Worm (Caenorhabditis elegans) whole organism, L4 larva: ENCODE measurements around the gene Y53C12A.10.

ENCODE experiments used
- D1046.2 ChIP-seq: fragments of 200-800 bp; sonication (Bioruptor generic); IDR thresholded peaks from 2 replicates; pipeline ENCODE4 v1.3.6; 2022; ENCODE audit warnings: missing genetic modification characterization, missing compliant biosample characterization
- T20F7.1 ChIP-seq: fragments of 200-800 bp; sonication (Bioruptor generic); optimal IDR thresholded peaks from 2 replicates; lab custom pipeline; 2018; ENCODE audit warnings: mild to moderate bottlenecking, missing genetic modification characterization, missing compliant biosample characterization
- Y5F2A.4 ChIP-seq: fragments of 200-800 bp; sonication (Bioruptor generic); optimal IDR thresholded peaks from 2 replicates; lab custom pipeline; 2018; ENCODE audit warnings: mild to moderate bottlenecking, missing genetic modification characterization, missing compliant biosample characterization
- ZK337.2 ChIP-seq: fragments of 200-800 bp; sonication (Bioruptor generic); IDR thresholded peaks from 2 replicates; pipeline ENCODE4 v1.3.6; 2022; ENCODE audit warnings: missing genetic modification reagents, missing genetic modification characterization, missing compliant biosample characterization
- aha-1 ChIP-seq: fragments of 150-350 bp; peaks from one replicate; lab custom pipeline; 2014; ENCODE audit warnings: missing biosample characterization, missing genetic modification characterization
- aly-2 ChIP-seq: sonication (generic microtip); optimal IDR thresholded peaks from 2 replicates; lab custom pipeline; 2018; ENCODE audit warnings: missing biosample characterization, missing genetic modification characterization
- arid-1 ChIP-seq: fragments of 200-800 bp; sonication (Bioruptor generic); conservative IDR thresholded peaks from 2 replicates; pipeline ENCODE4 v1.3.6; 2022; ENCODE audit warnings: missing genetic modification reagents, missing genetic modification characterization, missing compliant biosample characterization
- ceh-28 ChIP-seq: fragments of 150-350 bp; optimal IDR thresholded peaks from 2 replicates; lab custom pipeline; 2014; ENCODE audit warnings: missing biosample characterization, missing genetic modification reagents, missing genetic modification characterization
- ceh-32 ChIP-seq: sonication (generic microtip); optimal IDR thresholded peaks from 2 replicates; lab custom pipeline; 2016; ENCODE audit warnings: mild to moderate bottlenecking, missing genetic modification characterization, missing compliant biosample characterization; ENCODE audit not compliant: poor library complexity
- ceh-82 ChIP-seq: sonication (generic microtip); optimal IDR thresholded peaks from 2 replicates; lab custom pipeline; 2017; ENCODE audit warnings: missing biosample characterization, missing genetic modification characterization
- cey-2 ChIP-seq: sonication (generic microtip); optimal IDR thresholded peaks from 3 replicates; lab custom pipeline; 2017; ENCODE audit warnings: missing genetic modification characterization, mild to moderate bottlenecking, missing compliant biosample characterization, antibody characterized with exemption, borderline replicate concordance; ENCODE audit not compliant: insufficient read depth
- daf-16 ChIP-seq, 3 experiments: sonication (generic microtip); optimal IDR thresholded peaks; 2 replicates each; lab custom pipeline; 2016 to 2017; ENCODE audit warnings: missing genetic modification characterization in 3 of 3, missing genetic modification reagents in 3 of 3, mild to moderate bottlenecking in 2 of 3, missing compliant biosample characterization in 2 of 3, missing biosample characterization in 1 of 3, moderate library complexity in 1 of 3
- dmd-6 ChIP-seq: fragments of 200-800 bp; sonication (Bioruptor generic); IDR thresholded peaks from 2 replicates; pipeline ENCODE4 v1.3.6; 2022; ENCODE audit warnings: missing genetic modification reagents, missing genetic modification characterization, missing compliant biosample characterization
- dmd-8 ChIP-seq: fragments of 200-800 bp; sonication (Bioruptor generic); IDR thresholded peaks from 2 replicates; pipeline ENCODE4 v1.3.6; 2022; ENCODE audit warnings: missing genetic modification characterization, missing compliant biosample characterization
- dpl-1 ChIP-seq: fragments of 150-350 bp; optimal IDR thresholded peaks from 2 replicates; lab custom pipeline; 2014; ENCODE audit warnings: missing biosample characterization, missing genetic modification reagents, missing genetic modification characterization
- dve-1 ChIP-seq: sonication (generic microtip); optimal IDR thresholded peaks from 2 replicates; lab custom pipeline; 2017; ENCODE audit warnings: antibody characterized with exemption, mild to moderate bottlenecking, missing genetic modification characterization, missing compliant biosample characterization; ENCODE audit not compliant: insufficient read depth
- egl-43 ChIP-seq: fragments of 200-800 bp; sonication (Bioruptor generic); IDR thresholded peaks from 2 replicates; pipeline ENCODE4 v1.3.6; 2022; ENCODE audit warnings: missing genetic modification reagents, missing genetic modification characterization, missing compliant biosample characterization
- hlh-11 ChIP-seq: fragments of 200-800 bp; sonication (Bioruptor generic); optimal IDR thresholded peaks from 2 replicates; lab custom pipeline; 2018; ENCODE audit warnings: mild to moderate bottlenecking, missing genetic modification characterization, missing compliant biosample characterization
- hmg-1.1 ChIP-seq: fragments of 200-800 bp; sonication (Bioruptor generic); IDR thresholded peaks from 2 replicates; pipeline ENCODE4 v1.3.6; 2022; ENCODE audit warnings: missing genetic modification reagents, missing genetic modification characterization, missing compliant biosample characterization
- lim-7 ChIP-seq: fragments of 200-800 bp; sonication (Bioruptor generic); IDR thresholded peaks from 2 replicates; pipeline ENCODE4 v1.3.6; 2022; ENCODE audit warnings: missing genetic modification characterization, missing compliant biosample characterization
- lin-38 ChIP-seq: fragments of 200-800 bp; sonication (Bioruptor generic); IDR thresholded peaks from 2 replicates; pipeline ENCODE4 v1.3.6; 2022; ENCODE audit warnings: missing genetic modification reagents, missing genetic modification characterization, missing compliant biosample characterization
- lin-39 ChIP-seq: fragments of 150-350 bp; optimal IDR thresholded peaks from 2 replicates; lab custom pipeline; 2014; ENCODE audit warnings: missing biosample characterization, missing genetic modification reagents, missing genetic modification characterization
- lsy-2 ChIP-seq, 2 experiments: fragments of 150-350 bp in 1 of 2; sonication (generic microtip) in 1 of 2; optimal IDR thresholded peaks; 2 replicates each; lab custom pipeline; 2014 to 2017; ENCODE audit warnings: missing biosample characterization in 2 of 2, missing genetic modification characterization in 2 of 2
- madf-9 ChIP-seq: fragments of 200-800 bp; sonication (Bioruptor generic); conservative IDR thresholded peaks from 2 replicates; pipeline ENCODE4 v1.3.6; 2022; ENCODE audit warnings: missing genetic modification reagents, missing genetic modification characterization, missing compliant biosample characterization
- mdt-29 ChIP-seq: fragments of 200-800 bp; sonication (Bioruptor generic); IDR thresholded peaks from 2 replicates; pipeline ENCODE4 v1.3.6; 2022; ENCODE audit warnings: missing genetic modification reagents, missing genetic modification characterization, missing compliant biosample characterization
- mes-2 ChIP-seq: sonication (generic microtip); optimal IDR thresholded peaks from 2 replicates; lab custom pipeline; 2016; ENCODE audit warnings: missing genotype, mild to moderate bottlenecking, missing genetic modification characterization, missing compliant biosample characterization; ENCODE audit not compliant: poor library complexity, severe bottlenecking
- mxl-2 ChIP-seq: fragments of 200-800 bp; sonication (Bioruptor generic); conservative IDR thresholded peaks from 2 replicates; pipeline ENCODE4 v1.3.6; 2022; ENCODE audit warnings: missing genetic modification reagents, missing genetic modification characterization, missing compliant biosample characterization
- mxl-3 ChIP-seq: fragments of 200-800 bp; sonication (Bioruptor generic); optimal IDR thresholded peaks from 2 replicates; lab custom pipeline; 2018; ENCODE audit warnings: mild to moderate bottlenecking, missing genetic modification characterization, missing compliant biosample characterization
- nhr-11 ChIP-seq: fragments of 150-350 bp; optimal IDR thresholded peaks from 2 replicates; lab custom pipeline; 2014; ENCODE audit warnings: missing biosample characterization, missing genetic modification characterization
- nhr-28 ChIP-seq: fragments of 150-350 bp; optimal IDR thresholded peaks from 2 replicates; lab custom pipeline; 2014; ENCODE audit warnings: missing biosample characterization, missing genetic modification characterization
- pha-4 ChIP-seq, 2 experiments: fragments of 150-350 bp in 1 of 2; fragments of 200-800 bp in 1 of 2; sonication (Bioruptor generic) in 1 of 2; IDR thresholded peaks in 1 of 2; optimal IDR thresholded peaks in 1 of 2; 2 replicates each; pipeline versions ENCODE4 v1.3.6 to Lab custom; 2014 to 2022; ENCODE audit warnings: missing genetic modification characterization in 2 of 2, missing genetic modification reagents in 2 of 2, missing biosample characterization in 1 of 2, missing compliant biosample characterization in 1 of 2
- php-3 ChIP-seq: fragments of 200-800 bp; sonication (Bioruptor generic); IDR thresholded peaks from 2 replicates; pipeline ENCODE4 v1.3.6; 2022; ENCODE audit warnings: missing genetic modification reagents, missing genetic modification characterization, missing compliant biosample characterization
- rbr-2 ChIP-seq: sonication (generic microtip); optimal IDR thresholded peaks from 2 replicates; lab custom pipeline; 2016; ENCODE audit warnings: missing genotype, missing genetic modification characterization, missing compliant biosample characterization
- sdz-12 ChIP-seq: fragments of 200-800 bp; sonication (Bioruptor generic); optimal IDR thresholded peaks from 2 replicates; lab custom pipeline; 2018; ENCODE audit warnings: mild to moderate bottlenecking, missing genetic modification characterization, missing compliant biosample characterization
- set-16 ChIP-seq: fragments of 200-800 bp; sonication (Bioruptor generic); IDR thresholded peaks from 2 replicates; pipeline ENCODE4 v1.3.6; 2022; ENCODE audit warnings: missing genetic modification reagents, missing genetic modification characterization, missing compliant biosample characterization
- skn-1 ChIP-seq: fragments of 150-350 bp; optimal IDR thresholded peaks from 2 replicates; lab custom pipeline; 2014; ENCODE audit warnings: missing biosample characterization, missing genetic modification characterization
- snpc-4 ChIP-seq: fragments of 150-350 bp; optimal IDR thresholded peaks from 2 replicates; lab custom pipeline; 2014; ENCODE audit warnings: missing biosample characterization, missing genetic modification characterization
- tra-1 ChIP-seq: fragments of 200-800 bp; sonication (Bioruptor generic); IDR thresholded peaks from 2 replicates; pipeline ENCODE4 v1.3.6; 2022; ENCODE audit warnings: missing genetic modification reagents, missing genetic modification characterization, missing compliant biosample characterization
- unc-62 ChIP-seq, 3 experiments: fragments of 150-350 bp in 1 of 3; sonication (generic microtip); optimal IDR thresholded peaks in 2 of 3; peaks in 1 of 3; 1 replicate in 1 of 3; 2 replicates in 2 of 3; lab custom pipeline; 2014 to 2017; ENCODE audit warnings: missing biosample characterization in 3 of 3, missing genetic modification characterization in 3 of 3, missing genetic modification reagents in 3 of 3, missing genotype in 1 of 3
- vab-7 ChIP-seq: fragments of 200-800 bp; sonication (Bioruptor generic); IDR thresholded peaks from 2 replicates; pipeline ENCODE4 v1.3.6; 2022; ENCODE audit warnings: missing genetic modification reagents, missing genetic modification characterization, missing compliant biosample characterization
- zfp-2 ChIP-seq: sonication (generic microtip); optimal IDR thresholded peaks from 2 replicates; lab custom pipeline; 2016; ENCODE audit warnings: mild to moderate bottlenecking, missing genetic modification characterization, missing compliant biosample characterization
- zip-2 ChIP-seq: fragments of 150-350 bp; optimal IDR thresholded peaks from 2 replicates; lab custom pipeline; 2014; ENCODE audit warnings: missing biosample characterization, missing genetic modification characterization
- ztf-11 ChIP-seq: fragments of 150-350 bp; optimal IDR thresholded peaks from 2 replicates; lab custom pipeline; 2014; ENCODE audit warnings: missing biosample characterization, missing genetic modification characterization

Gene Y53C12A.10

DNA sequence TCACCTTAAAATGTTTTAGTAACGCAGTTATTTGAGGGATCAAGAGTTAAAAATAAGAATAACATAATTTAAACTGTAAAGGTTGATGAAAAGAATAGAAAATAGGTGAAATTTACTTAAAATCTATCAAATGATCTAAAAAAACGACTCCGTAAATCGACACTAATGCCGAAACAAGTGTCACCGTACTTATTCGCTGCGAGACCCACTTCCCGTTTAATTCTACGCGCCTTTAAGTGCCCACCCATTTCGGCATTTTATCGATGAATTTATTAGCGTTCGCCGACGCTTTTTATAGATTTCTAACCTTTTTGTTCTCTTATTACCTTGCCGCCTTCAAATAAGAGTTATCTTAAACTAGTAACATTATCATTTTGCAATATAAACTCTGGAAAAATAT is 41.4 kb upstream of the Y53C12A.10 start, which contains the start of the genes Y53C12B.1 and nos-3 (continued):
- TF ChIP-seq mes-2 (tag; lab: Kevin White, UChicago) = peak; percentile 92
- TF ChIP-seq lim-7 (GFP tag; lab: Robert Waterston, UW) = no peak
- no peak for TF ChIP-seq mxl-2
- TF ChIP-seq rbr-2 = peak; percentile 45
- 0 out of 2 replicates have a peak, but pooled peaks have one; percentile 34 for TF ChIP-seq tra-1
- TF ChIP-seq dmd-8 (GFP tag; lab: Robert Waterston, UW) = no peak
- no peak for TF ChIP-seq vab-7 (GFP tag; lab: Robert Waterston, UW)
- TF ChIP-seq Y5F2A.4 (GFP tag; lab: Kevin White, UChicago) = no peak
- TF ChIP-seq nhr-28 = peak; percentile 55
- TF ChIP-seq dpl-1 = peak; percentile 80

ce11 chrII:9742784-9743183 is 38.1 kb upstream of the Y53C12A.10 start, which contains the start of gene pno-1:
pno-1 (minus strand) TSS chrII:9742884.
- TF ChIP-seq madf-9 (GFP tag; lab: Robert Waterston, UW) = no peak
- no peak for TF ChIP-seq sdz-12
- TF ChIP-seq mxl-3 = no peak
- no peak for TF ChIP-seq egl-43 (GFP tag; lab: Robert Waterston, UW)
- 0 out of 2 replicates have a peak, but pooled peaks have one; percentile 9 for TF ChIP-seq lin-38 (GFP tag; lab: Robert Waterston, UW)

DNA sequence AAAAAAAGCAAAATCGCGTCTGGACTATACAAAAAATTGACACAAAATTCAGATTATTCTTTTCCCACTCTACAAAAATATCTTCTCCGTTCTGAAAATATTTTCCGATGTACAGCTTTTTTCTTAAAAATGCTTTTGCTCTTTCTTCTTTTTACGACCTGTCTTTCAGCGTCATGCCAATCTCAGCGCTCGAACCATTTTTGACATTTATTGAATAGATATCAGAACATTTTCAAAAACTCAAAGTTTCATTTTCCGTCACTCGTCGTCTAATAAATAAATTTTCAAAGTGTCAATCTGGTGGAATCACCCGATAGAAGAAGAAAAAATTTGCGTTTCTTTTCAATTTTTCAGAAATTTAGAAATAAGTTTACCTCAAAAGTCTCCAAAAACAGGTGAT is 36.8 kb upstream of the Y53C12A.10 start:
- TF ChIP-seq hlh-11 (tag; lab: Kevin White, UChicago) = peak; percentile 16
- TF ChIP-seq php-3 (GFP tag; lab: Robert Waterston, UW) = peak; percentile 89
- peak; percentile 78 for TF ChIP-seq dve-1 (tag; lab: Kevin White, UChicago)
- no peak for TF ChIP-seq zip-2 (tag; lab: Kevin White, UChicago)
- TF ChIP-seq unc-62 (GFP tag; optimal IDR thresholded peaks at IDR 0.05 in 1 of 2; lab: Kevin White, UChicago) = peak in 1 of 2 experiments; percentile 82
- TF ChIP-seq unc-62 (tag; optimal IDR thresholded peaks at IDR 0.05; lab: Kevin White, UChicago) = no peak
- no peak for TF ChIP-seq ZK337.2 (GFP tag; lab: Robert Waterston, UW)
- peak; percentile 48; the same call in 1 of the 2 replicates for TF ChIP-seq mdt-29 (GFP tag; lab: Robert Waterston, UW)
- peak; percentile 42 for TF ChIP-seq aha-1 (tag; lab: Kevin White, UChicago)
- TF ChIP-seq daf-16 (GFP tag; optimal IDR thresholded peaks at IDR 0.05; lab: Kevin White, UChicago) = no peak
- peak; percentile 46 for TF ChIP-seq daf-16 (tag; optimal IDR thresholded peaks at IDR 0.05; lab: Kevin White, UChicago)
- TF ChIP-seq tra-1 = peak; percentile 62
- TF ChIP-seq lsy-2 (tag; optimal IDR thresholded peaks at IDR 0.05; lab: Kevin White, UChicago) = peak in 1 of 2 experiments; percentile 3
- peak; percentile 91 for TF ChIP-seq dmd-6 (GFP tag; lab: Robert Waterston, UW)
- peak; percentile 29; the same call in 1 of the 2 replicates for TF ChIP-seq pha-4 (GFP tag; IDR thresholded peaks at IDR 0.05; lab: Robert Waterston, UW)
- TF ChIP-seq pha-4 (tag; optimal IDR thresholded peaks at IDR 0.05; lab: Kevin White, UChicago) = no peak
- TF ChIP-seq mxl-3 = no peak
- no peak for TF ChIP-seq hmg-1.1
- no peak for TF ChIP-seq egl-43 (GFP tag; lab: Robert Waterston, UW)
- no peak for TF ChIP-seq ceh-28 (tag; lab: Kevin White, UChicago)
- peak; percentile 8 for TF ChIP-seq T20F7.1 (GFP tag; lab: Kevin White, UChicago)
- TF ChIP-seq ceh-82 (tag; lab: Kevin White, UChicago) = no peak

- TF ChIP-seq hlh-11 (tag; lab: Kevin White, UChicago) (peak; percentile 80), tra-1 (0 out of 2 replicates have a peak, but pooled peaks have one; percentile 48), Y5F2A.4 (GFP tag; lab: Kevin White, UChicago) (no peak), zfp-2 (tag; lab: Kevin White, UChicago) (no peak), mdt-29 (GFP tag; lab: Robert Waterston, UW) (no peak), aly-2 (tag; lab: Kevin White, UChicago) (no peak), arid-1 (no peak), skn-1 (tag; lab: Kevin White, UChicago) (no peak), lin-39 (no peak), snpc-4 (tag; lab: Kevin White, UChicago) (no peak), ceh-32 (tag; lab: Kevin White, UChicago) (no peak), hmg-1.1 (0 out of 2 replicates have a peak, but pooled peaks have one; percentile 21), set-16 (no peak), daf-16 (GFP tag; optimal IDR thresholded peaks at IDR 0.05; lab: Kevin White, UChicago) (peak in 1 of 2 experiments; percentile 24), daf-16 (tag; optimal IDR thresholded peaks at IDR 0.05; lab: Kevin White, UChicago) (peak; percentile 87), nhr-11 (no peak), cey-2 (no peak), ztf-11 (tag; lab: Kevin White, UChicago) (no peak), D1046.2 (no peak)
Measured at ce11 chrII:9740552-9740951, 35.9 kb upstream of the Y53C12A.10 start.
